Worm (Caenorhabditis elegans): ENCODE results near the gene Y39A1A.9.

Y39A1A.9 gene

ce11 chrIII:10637933-10638332 is 4.6 kb upstream of the Y39A1A.9 start:
- no peak for TF ChIP-seq snpc-4 (tag; optimal IDR thresholded peaks at IDR 0.05)
- TF ChIP-seq pha-4 (tag; optimal IDR thresholded peaks at IDR 0.05), result no peak
- no peak for TF ChIP-seq blmp-1 (tag; optimal IDR thresholded peaks at IDR 0.05)
- TF ChIP-seq lsy-2 (tag; optimal IDR thresholded peaks at IDR 0.05), result no peak
- TF ChIP-seq nhr-237 (tag; optimal IDR thresholded peaks at IDR 0.05), result no peak
- TF ChIP-seq nhr-28 (tag; optimal IDR thresholded peaks at IDR 0.05), result no peak
- TF ChIP-seq sem-2 (GFP tag; optimal IDR thresholded peaks at IDR 0.05), result no peak
- no peak for TF ChIP-seq lin-32 (GFP tag; optimal IDR thresholded peaks at IDR 0.05)
- no peak for TF ChIP-seq flh-1 (GFP tag; optimal IDR thresholded peaks at IDR 0.05)
- TF ChIP-seq ceh-43 (GFP tag; optimal IDR thresholded peaks at IDR 0.05), result no peak
- TF ChIP-seq zip-8 (tag; optimal IDR thresholded peaks at IDR 0.05), result no peak
- TF ChIP-seq sptf-1 (tag; optimal IDR thresholded peaks at IDR 0.05), result no peak
- TF ChIP-seq unc-62 (GFP tag; optimal IDR thresholded peaks at IDR 0.05), result no peak
- no peak for TF ChIP-seq ceh-83 (GFP tag; optimal IDR thresholded peaks at IDR 0.05)
- TF ChIP-seq drap-1 (GFP tag; optimal IDR thresholded peaks at IDR 0.05), result no peak
- no peak for TF ChIP-seq mab-5 (tag; optimal IDR thresholded peaks at IDR 0.05)
- TF ChIP-seq mep-1 (tag; optimal IDR thresholded peaks at IDR 0.05), result no peak
- TF ChIP-seq mls-2 (tag; optimal IDR thresholded peaks at IDR 0.05), result no peak
- TF ChIP-seq nhr-12 (tag; optimal IDR thresholded peaks at IDR 0.05), result no peak

ce11 chrIII:10636493-10637031 is 3.3 kb upstream of the Y39A1A.9 start:
- TF ChIP-seq mab-5 (tag; optimal IDR thresholded peaks at IDR 0.05) (no peak), mls-2 (tag; optimal IDR thresholded peaks at IDR 0.05) (no peak), hlh-1 (tag; optimal IDR thresholded peaks at IDR 0.05) (no peak), nhr-76 (tag; optimal IDR thresholded peaks at IDR 0.05) (no peak), unc-120 (tag; optimal IDR thresholded peaks at IDR 0.05; ENCODE audit: poor library complexity, severe bottlenecking) (no peak), tbx-8 (GFP tag; optimal IDR thresholded peaks at IDR 0.05) (no peak), nhr-28 (tag; optimal IDR thresholded peaks at IDR 0.05) (no peak), M03D4.4 (tag; optimal IDR thresholded peaks at IDR 0.05) (no peak), unc-39 (tag; optimal IDR thresholded peaks at IDR 0.05) (no peak), bed-3 (GFP tag; optimal IDR thresholded peaks at IDR 0.05) (no peak), pha-4 (tag; optimal IDR thresholded peaks at IDR 0.05) (no peak), blmp-1 (tag; optimal IDR thresholded peaks at IDR 0.05) (no peak), ham-2 (GFP tag; optimal IDR thresholded peaks at IDR 0.05) (no peak), sem-2 (GFP tag; optimal IDR thresholded peaks at IDR 0.05) (no peak), ztf-11 (tag; optimal IDR thresholded peaks at IDR 0.05) (no peak), nhr-12 (tag; optimal IDR thresholded peaks at IDR 0.05) (no peak), nhr-237 (tag; optimal IDR thresholded peaks at IDR 0.05) (no peak), lin-32 (GFP tag; optimal IDR thresholded peaks at IDR 0.05) (no peak), snpc-4 (tag; optimal IDR thresholded peaks at IDR 0.05) (no peak), ceh-83 (GFP tag; optimal IDR thresholded peaks at IDR 0.05) (no peak)

ce11 chrIII:10634576-10634975 is 1.3 kb upstream of the Y39A1A.9 start:
- no peak for TF ChIP-seq bed-3 (GFP tag; optimal IDR thresholded peaks at IDR 0.05)
- no peak for TF ChIP-seq flh-1 (GFP tag; optimal IDR thresholded peaks at IDR 0.05)
- TF ChIP-seq pha-4 (tag; optimal IDR thresholded peaks at IDR 0.05), result no peak
- TF ChIP-seq mep-1 (tag; optimal IDR thresholded peaks at IDR 0.05), result no peak
- no peak for TF ChIP-seq drap-1 (GFP tag; optimal IDR thresholded peaks at IDR 0.05)
- no peak for TF ChIP-seq zip-8 (tag; optimal IDR thresholded peaks at IDR 0.05)

- no peak for TF ChIP-seq ceh-43 (GFP tag; optimal IDR thresholded peaks at IDR 0.05)
- TF ChIP-seq nhr-28 (tag; optimal IDR thresholded peaks at IDR 0.05), result no peak
- no peak for TF ChIP-seq ztf-11 (tag; optimal IDR thresholded peaks at IDR 0.05)
- peak; percentile 16 for TF ChIP-seq unc-62 (GFP tag; optimal IDR thresholded peaks at IDR 0.05)
- TF ChIP-seq nhr-237 (tag; optimal IDR thresholded peaks at IDR 0.05), result peak; percentile 56
- TF ChIP-seq unc-120 (tag; optimal IDR thresholded peaks at IDR 0.05; ENCODE audit: poor library complexity, severe bottlenecking), result peak; percentile 35
- peak; percentile 22 for TF ChIP-seq lin-13 (tag; optimal IDR thresholded peaks at IDR 0.05)
- TF ChIP-seq sptf-1 (tag; optimal IDR thresholded peaks at IDR 0.05), result peak; percentile 77
- no peak for TF ChIP-seq blmp-1 (tag; optimal IDR thresholded peaks at IDR 0.05)
- peak; percentile 50 for TF ChIP-seq flh-1 (GFP tag; optimal IDR thresholded peaks at IDR 0.05)
- peak; percentile 77 for TF ChIP-seq nhr-2 (tag; optimal IDR thresholded peaks at IDR 0.05)
- TF ChIP-seq drap-1 (GFP tag; optimal IDR thresholded peaks at IDR 0.05), result peak; percentile 52
- no peak for TF ChIP-seq elt-3 (tag; optimal IDR thresholded peaks at IDR 0.05)
- TF ChIP-seq snpc-4 (tag; optimal IDR thresholded peaks at IDR 0.05), result no peak
- peak; percentile 69 for TF ChIP-seq ces-1 (GFP tag; optimal IDR thresholded peaks at IDR 0.05)
- TF ChIP-seq ham-2 (GFP tag; optimal IDR thresholded peaks at IDR 0.05), result no peak
- no peak for TF ChIP-seq nhr-76 (tag; optimal IDR thresholded peaks at IDR 0.05)
- TF ChIP-seq mls-2 (tag; optimal IDR thresholded peaks at IDR 0.05), result no peak
- TF ChIP-seq mep-1 (tag; optimal IDR thresholded peaks at IDR 0.05), result peak; percentile 68
- no peak for TF ChIP-seq ceh-83 (GFP tag; optimal IDR thresholded peaks at IDR 0.05)
- TF ChIP-seq cnd-1 (tag; optimal IDR thresholded peaks at IDR 0.05), result no peak
- no peak for TF ChIP-seq tbx-8 (GFP tag; optimal IDR thresholded peaks at IDR 0.05)
- TF ChIP-seq nhr-12 (tag; optimal IDR thresholded peaks at IDR 0.05), result no peak
- TF ChIP-seq pha-4 (tag; optimal IDR thresholded peaks at IDR 0.05), result peak; percentile 47
- no peak for TF ChIP-seq lin-32 (GFP tag; optimal IDR thresholded peaks at IDR 0.05)
- no peak for TF ChIP-seq sem-2 (GFP tag; optimal IDR thresholded peaks at IDR 0.05)
- TF ChIP-seq mab-5 (tag; optimal IDR thresholded peaks at IDR 0.05), result no peak
- no peak for TF ChIP-seq zip-8 (tag; optimal IDR thresholded peaks at IDR 0.05)
- TF ChIP-seq unc-39 (tag; optimal IDR thresholded peaks at IDR 0.05), result no peak
- TF ChIP-seq bed-3 (GFP tag; optimal IDR thresholded peaks at IDR 0.05), result peak; percentile 16
- TF ChIP-seq M03D4.4 (tag; optimal IDR thresholded peaks at IDR 0.05), result peak; percentile 33
- peak; percentile 38 for TF ChIP-seq hlh-1 (tag; optimal IDR thresholded peaks at IDR 0.05)
- no peak for TF ChIP-seq elt-1 (tag; optimal IDR thresholded peaks at IDR 0.05; ENCODE audit: borderline replicate concordance, insufficient read depth)
- TF ChIP-seq lsy-2 (tag; optimal IDR thresholded peaks at IDR 0.05), result peak; percentile 55
- no peak for TF ChIP-seq ceh-39 (tag; optimal IDR thresholded peaks at IDR 0.05)
Observed at ce11 chrIII:10634034-10634433, 733 bp upstream of the Y39A1A.9 start.
